Fruit fly (Drosophila melanogaster): Measurements from ENCODE around the gene frtz.

- no peak for TF ChIP-seq CG8478 (optimal IDR thresholded peaks at IDR 0.05)
- TF ChIP-seq CTCF (optimal IDR thresholded peaks at IDR 0.05), result peak in 1 of 2 experiments; percentile 2
Observed at dm6 chr2L:1723937-1724591, 8.4 kb upstream of the frtz start, which contains the start of gene Rim2.

Data from S2 (cell line).